Fruit fly (Drosophila melanogaster): ENCODE measurements around the gene CG31642.
A peak's percentile ranks its signal among the peaks of the same experiment; 100 is the strongest.

The CG31642 gene

dm6 chr2L:6070656-6071231 is 47.6 kb upstream of the CG31642 start, which contains the start of the genes CG9154 and Kr-h2 (continued):
- TF ChIP-seq CG14441 (GFP tag; IDR thresholded peaks at IDR 0.05) (no peak), dm (GFP tag; optimal IDR thresholded peaks at IDR 0.05) (peak; percentile 26), CG4404 (GFP tag; IDR thresholded peaks at IDR 0.05) (no peak), Sry-δ (GFP tag; optimal IDR thresholded peaks at IDR 0.05) (peak; percentile 93), CG13894 (tag; optimal IDR thresholded peaks at IDR 0.05) (peak; percentile 57), CG12769 (tag; optimal IDR thresholded peaks at IDR 0.05) (peak; percentile 5), row (GFP tag; IDR thresholded peaks at IDR 0.05) (peak; percentile 71), CG15696 (tag; optimal IDR thresholded peaks at IDR 0.05) (peak; percentile 13), cato (GFP tag; optimal IDR thresholded peaks at IDR 0.05; ENCODE audit: borderline replicate concordance) (no peak), CG31441 (GFP tag; IDR thresholded peaks at IDR 0.05) (peak; percentile 43; the same call in 1 of the 2 replicates), Bgb (GFP tag; IDR thresholded peaks at IDR 0.05; ENCODE audit: partially characterized antibody) (peak; percentile 73), Hmr (GFP tag; optimal IDR thresholded peaks at IDR 0.05) (peak; percentile 58), CG14014 (GFP tag; IDR thresholded peaks at IDR 0.05) (0 out of 2 replicates have a peak, but pooled peaks have one; percentile 20), CG8924 (tag; optimal IDR thresholded peaks at IDR 0.05) (peak; percentile 47), ato (GFP tag; IDR thresholded peaks at IDR 0.05; ENCODE audit: partially characterized antibody) (peak; percentile 62; the same call in 1 of the 2 replicates), Xrp1 (GFP tag; IDR thresholded peaks at IDR 0.05) (0 out of 2 replicates have a peak, but pooled peaks have one; percentile 7), CG32532 (GFP tag; IDR thresholded peaks at IDR 0.05) (peak; percentile 54; the same call in 1 of the 2 replicates), Meics (GFP tag; optimal IDR thresholded peaks at IDR 0.05) (peak; percentile 32), Optix (GFP tag; IDR thresholded peaks at IDR 0.05) (no peak), CG12659 (GFP tag; optimal IDR thresholded peaks at IDR 0.05) (peak; percentile 79), sd (tag; optimal IDR thresholded peaks at IDR 0.05) (peak; percentile 33), amos (GFP tag; IDR thresholded peaks at IDR 0.05; ENCODE audit: partially characterized antibody) (peak; percentile 75), HmgD (GFP tag; optimal IDR thresholded peaks at IDR 0.05) (no peak), CG10959 (GFP tag; IDR thresholded peaks at IDR 0.05) (no peak), Jarid2 (GFP tag; optimal IDR thresholded peaks at IDR 0.05) (peak; percentile 14), CG4820 (GFP tag; optimal IDR thresholded peaks at IDR 0.05) (peak; percentile 23), Sin3A (optimal IDR thresholded peaks at IDR 0.05) (peak; percentile 48), ems (GFP tag; optimal IDR thresholded peaks at IDR 0.05) (peak; percentile 1), Lhr (GFP tag; optimal IDR thresholded peaks at IDR 0.05) (peak; percentile 83), ttk (GFP tag; IDR thresholded peaks at IDR 0.05) (no peak), CG2129 (GFP tag; IDR thresholded peaks at IDR 0.05; ENCODE audit: partially characterized antibody) (peak; percentile 32; the same call in 1 of the 2 replicates), D (optimal IDR thresholded peaks at IDR 0.05) (no peak), D (GFP tag; optimal IDR thresholded peaks at IDR 0.05) (no peak), CG2678 (tag; optimal IDR thresholded peaks at IDR 0.05) (peak; percentile 56), MBD-R2 (GFP tag; IDR thresholded peaks at IDR 0.05) (peak; percentile 37; the same call in 1 of the 2 replicates), insv (GFP tag; optimal IDR thresholded peaks at IDR 0.05) (peak in 1 of 2 experiments; percentile 9), Hr51 (GFP tag; optimal IDR thresholded peaks at IDR 0.05) (peak in 1 of 2 experiments; percentile 3), CG10565 (GFP tag; optimal IDR thresholded peaks at IDR 0.05) (no peak), NfI (GFP tag; optimal IDR thresholded peaks at IDR 0.05) (peak; percentile 56), Dip3 (GFP tag; optimal IDR thresholded peaks at IDR 0.05) (peak; percentile 7), Chrac-16 (GFP tag; optimal IDR thresholded peaks at IDR 0.05) (peak; percentile 3), CG9817 (tag; optimal IDR thresholded peaks at IDR 0.05) (peak; percentile 37), Xbp1 (GFP tag; optimal IDR thresholded peaks at IDR 0.05) (peak; percentile 81), disco-r (GFP tag; optimal IDR thresholded peaks at IDR 0.05) (no peak), CG18262 (tag; optimal IDR thresholded peaks at IDR 0.05) (peak; percentile 42), Dek (tag; optimal IDR thresholded peaks at IDR 0.05) (peak; percentile 76), CG30403 (GFP tag; optimal IDR thresholded peaks at IDR 0.05) (peak; percentile 48), shn (GFP tag; optimal IDR thresholded peaks at IDR 0.05) (peak; percentile 25), Trl (optimal IDR thresholded peaks at IDR 0.05) (no peak), Trl (GFP tag; optimal IDR thresholded peaks at IDR 0.05) (no peak)

Measured in whole organism, embryonic.